Worm (Caenorhabditis elegans) whole organism, mixed stage, embryonic: ENCODE data around the gene F32F2.4.

Source experiments
- ceh-39 ChIP-seq: fragments of 150-350 bp; optimal IDR thresholded peaks from 2 replicates; lab custom pipeline; 2014; ENCODE audit warnings: missing biosample characterization, missing genetic modification characterization
- lsy-2 ChIP-seq: fragments of 150-350 bp; optimal IDR thresholded peaks from 2 replicates; lab custom pipeline; 2014; ENCODE audit warnings: missing biosample characterization, missing genetic modification characterization
- mep-1 ChIP-seq: fragments of 150-350 bp; optimal IDR thresholded peaks from 2 replicates; lab custom pipeline; 2017; ENCODE audit warnings: missing biosample characterization, missing genetic modification reagents, missing genetic modification characterization, inconsistent platforms
- pha-4 ChIP-seq: fragments of 150-350 bp; optimal IDR thresholded peaks from 2 replicates; lab custom pipeline; 2018; ENCODE audit warnings: missing biosample characterization, missing genetic modification reagents, missing genetic modification characterization
- ztf-11 ChIP-seq: fragments of 150-350 bp; optimal IDR thresholded peaks from 2 replicates; lab custom pipeline; 2014; ENCODE audit warnings: missing biosample characterization, missing genetic modification characterization

- no peak for TF ChIP-seq mep-1 (tag; lab: Kevin White, UChicago)
- no peak for TF ChIP-seq lsy-2 (tag; lab: Kevin White, UChicago)
- no peak for TF ChIP-seq pha-4 (tag; lab: Kevin White, UChicago)
- TF ChIP-seq ceh-39: no peak
- TF ChIP-seq ztf-11 (tag; lab: Kevin White, UChicago): no peak
These were observed 19.8 kb downstream of the F32F2.4 start, which contains the start of gene uig-1 for ce11 chrV:13295859-13296258.
